Fruit fly (Drosophila melanogaster) whole organism, embryonic: ENCODE measurements around the gene CG2608.

ENCODE experiments used
- C15 ChIP-seq: fragments of 200-800 bp; sonication (Bioruptor generic); IDR thresholded peaks from 3 replicates; pipeline ENCODE4 v1.3.6; 2022; ENCODE audit warnings: missing biosample characterization, missing genetic modification characterization
- CG10267 ChIP-seq: fragments of 200-800 bp; sonication (Bioruptor generic); optimal IDR thresholded peaks from 2 replicates; lab custom pipeline; 2018; ENCODE audit warnings: missing biosample characterization, mild to moderate bottlenecking, missing genetic modification characterization, moderate library complexity
- CG10462 ChIP-seq: fragments of 200-800 bp; sonication (Bioruptor generic); optimal IDR thresholded peaks from 2 replicates; lab custom pipeline; 2016; ENCODE audit warnings: missing biosample characterization, missing genetic modification characterization
- CG10654 ChIP-seq: fragments of 200-800 bp; sonication (Bioruptor generic); optimal IDR thresholded peaks from 2 replicates; lab custom pipeline; 2016; ENCODE audit warnings: missing biosample characterization, missing genetic modification characterization
- CG11247 ChIP-seq: fragments of 200-800 bp; sonication (Bioruptor generic); IDR thresholded peaks from 2 replicates; pipeline ENCODE4 v1.3.6; 2022; ENCODE audit warnings: missing biosample characterization, missing genetic modification characterization
- CG11560 ChIP-seq: fragments of 200-800 bp; sonication (Bioruptor generic); IDR thresholded peaks from 3 replicates; pipeline ENCODE4 v1.3.6; 2022; ENCODE audit warnings: missing biosample characterization, missing genetic modification characterization
- CG12942 ChIP-seq: fragments of 200-800 bp; sonication (Bioruptor generic); optimal IDR thresholded peaks from 3 replicates; lab custom pipeline; 2016; ENCODE audit warnings: missing biosample characterization, missing genetic modification characterization
- CG13296 ChIP-seq: fragments of 200-800 bp; sonication (Bioruptor generic); optimal IDR thresholded peaks from 3 replicates; lab custom pipeline; 2018; ENCODE audit warnings: missing biosample characterization, mild to moderate bottlenecking, missing genetic modification characterization
- CG15073 ChIP-seq: fragments of 200-800 bp; sonication (Bioruptor generic); optimal IDR thresholded peaks from 2 replicates; lab custom pipeline; 2016; ENCODE audit warnings: missing biosample characterization, missing genetic modification characterization
- CG17385 ChIP-seq: fragments of 200-800 bp; sonication (Bioruptor generic); optimal IDR thresholded peaks from 3 replicates; lab custom pipeline; 2018; ENCODE audit warnings: missing biosample characterization, mild to moderate bottlenecking, missing genetic modification characterization
- CG17568 ChIP-seq: fragments of 200-800 bp; sonication (Bioruptor generic); optimal IDR thresholded peaks from 2 replicates; lab custom pipeline; 2018; ENCODE audit warnings: missing biosample characterization, mild to moderate bottlenecking, missing genetic modification characterization, moderate library complexity
- CG18619 ChIP-seq: fragments of 200-800 bp; sonication (Bioruptor generic); optimal IDR thresholded peaks from 3 replicates; lab custom pipeline; 2017; ENCODE audit warnings: missing biosample characterization, mild to moderate bottlenecking, missing genetic modification characterization
- CG31388 ChIP-seq: fragments of 200-800 bp; sonication (Bioruptor generic); optimal IDR thresholded peaks from 2 replicates; lab custom pipeline; 2016; ENCODE audit warnings: missing biosample characterization, missing genetic modification characterization
- CG42726 ChIP-seq: fragments of 200-800 bp; sonication (Bioruptor generic); IDR thresholded peaks from 2 replicates; pipeline ENCODE4 v1.3.6; 2022; ENCODE audit warnings: missing biosample characterization, missing genetic modification characterization; ENCODE audit not compliant: partially characterized antibody
- CG4854 ChIP-seq: fragments of 200-800 bp; sonication (Bioruptor generic); optimal IDR thresholded peaks from 2 replicates; lab custom pipeline; 2016; ENCODE audit warnings: missing biosample characterization, missing genetic modification characterization, inconsistent platforms
- CG6689 ChIP-seq: fragments of 200-800 bp; sonication (Bioruptor generic); IDR thresholded peaks from 2 replicates; pipeline ENCODE4 v1.3.6; 2022; ENCODE audit warnings: missing biosample characterization, missing genetic modification characterization
- Dek ChIP-seq: fragments of 200-800 bp; sonication (Bioruptor generic); optimal IDR thresholded peaks from 3 replicates; lab custom pipeline; 2019; ENCODE audit warnings: missing biosample characterization, mild to moderate bottlenecking, missing genetic modification characterization, moderate library complexity
- Doc2 ChIP-seq: fragments of 200-800 bp; sonication (Bioruptor generic); IDR thresholded peaks from 2 replicates; pipeline ENCODE4 v1.3.6; 2022; ENCODE audit warnings: missing biosample characterization, missing genetic modification characterization
- Med ChIP-seq: fragments of 200-800 bp; sonication (Bioruptor generic); peaks from one replicate; lab custom pipeline; 2016; ENCODE audit warnings: missing biosample characterization, missing genetic modification characterization, mild to moderate bottlenecking, inconsistent platforms, moderate library complexity
- Mrtf ChIP-seq: fragments of 200-800 bp; sonication (Bioruptor generic); IDR thresholded peaks from 3 replicates; pipeline ENCODE4 v1.3.6; 2022; ENCODE audit warnings: missing biosample characterization, missing genetic modification characterization
- NC2α ChIP-seq: fragments of 200-800 bp; sonication (Bioruptor generic); optimal IDR thresholded peaks from 2 replicates; lab custom pipeline; 2016; ENCODE audit warnings: missing biosample characterization, missing genetic modification characterization
- NFAT ChIP-seq: fragments of 200-800 bp; sonication (Bioruptor generic); IDR thresholded peaks from 2 replicates; pipeline ENCODE4 v1.3.6; 2022; ENCODE audit warnings: missing biosample characterization, missing genetic modification characterization
- NK7.1 ChIP-seq: fragments of 200-800 bp; sonication (Bioruptor generic); optimal IDR thresholded peaks from 3 replicates; lab custom pipeline; 2016; ENCODE audit warnings: missing biosample characterization, missing genetic modification characterization
- Neu2 ChIP-seq: fragments of 200-800 bp; sonication (Bioruptor generic); optimal IDR thresholded peaks from 3 replicates; lab custom pipeline; 2016; ENCODE audit warnings: missing biosample characterization, missing genetic modification characterization, borderline replicate concordance
- Nf-YA ChIP-seq: fragments of 200-800 bp; sonication (Bioruptor generic); IDR thresholded peaks from 2 replicates; pipeline ENCODE4 v1.3.6; 2022; ENCODE audit warnings: missing biosample characterization, missing genetic modification characterization
- Oaz ChIP-seq: fragments of 200-800 bp; sonication (Bioruptor generic); IDR thresholded peaks from 2 replicates; pipeline ENCODE4 v1.3.6; 2022; ENCODE audit warnings: missing biosample characterization, missing genetic modification characterization
- Opbp ChIP-seq: fragments of 200-800 bp; sonication (Bioruptor generic); IDR thresholded peaks from 3 replicates; pipeline ENCODE4 v1.3.6; 2022; ENCODE audit warnings: missing biosample characterization, missing genetic modification characterization; ENCODE audit not compliant: partially characterized antibody
- Ravus ChIP-seq: fragments of 200-800 bp; sonication (Bioruptor generic); IDR thresholded peaks from 2 replicates; pipeline ENCODE4 v1.3.6; 2022; ENCODE audit warnings: missing biosample characterization, missing genetic modification characterization
- Sry-δ ChIP-seq: fragments of 200-800 bp; sonication (Bioruptor generic); optimal IDR thresholded peaks from 2 replicates; lab custom pipeline; 2016; ENCODE audit warnings: missing biosample characterization, missing genetic modification characterization
- Trl ChIP-seq, 3 experiments: fragments of >200 bp in 2 of 3; fragments of 200-800 bp in 1 of 3; sonication (Bioruptor generic) in 1 of 3; optimal IDR thresholded peaks; 2 replicates in 1 of 3; 3 replicates in 2 of 3; lab custom pipeline; 2016 to 2017; ENCODE audit warnings: missing biosample characterization in 1 of 3, missing genetic modification characterization in 1 of 3
- btn ChIP-seq: fragments of 200-800 bp; sonication (Bioruptor generic); optimal IDR thresholded peaks from 2 replicates; lab custom pipeline; 2016; ENCODE audit warnings: missing biosample characterization, missing genetic modification characterization
- cad ChIP-seq: fragments of >200 bp; optimal IDR thresholded peaks from 2 replicates; lab custom pipeline; 2017; ENCODE audit warnings: missing biosample characterization, missing genetic modification characterization
- corto ChIP-seq: fragments of 200-800 bp; sonication (Bioruptor generic); optimal IDR thresholded peaks from 2 replicates; lab custom pipeline; 2016; ENCODE audit warnings: missing biosample characterization, mild to moderate bottlenecking, missing genetic modification characterization, moderate library complexity
- cwo ChIP-seq: fragments of 200-800 bp; sonication (Bioruptor generic); optimal IDR thresholded peaks from 3 replicates; lab custom pipeline; 2017; ENCODE audit warnings: missing biosample characterization, missing genetic modification characterization, mild to moderate bottlenecking, moderate library complexity, missing genetic modification reagents
- dimm ChIP-seq: fragments of 200-800 bp; sonication (Bioruptor generic); IDR thresholded peaks from 2 replicates; pipeline ENCODE4 v1.3.6; 2022; ENCODE audit warnings: missing biosample characterization, missing genetic modification characterization
- dysf ChIP-seq: fragments of 200-800 bp; sonication (Bioruptor generic); IDR thresholded peaks from 3 replicates; pipeline ENCODE4 v1.3.6; 2022; ENCODE audit warnings: missing biosample characterization, missing genetic modification characterization
- en ChIP-seq: fragments of 200-800 bp; sonication (Bioruptor generic); optimal IDR thresholded peaks from 2 replicates; lab custom pipeline; 2016; ENCODE audit warnings: missing biosample characterization, missing genetic modification characterization
- hbn ChIP-seq: fragments of 200-800 bp; sonication (Bioruptor generic); IDR thresholded peaks from 2 replicates; pipeline ENCODE4 v1.3.6; 2022; ENCODE audit warnings: missing biosample characterization, missing genetic modification characterization; ENCODE audit not compliant: partially characterized antibody
- insv ChIP-seq, 2 experiments: fragments of 200-800 bp; sonication (Bioruptor generic); optimal IDR thresholded peaks; 3 replicates each; lab custom pipeline; 2016 to 2018; ENCODE audit warnings: missing biosample characterization in 2 of 2, missing genetic modification characterization in 2 of 2
- mam ChIP-seq: fragments of 200-800 bp; sonication (Bioruptor generic); optimal IDR thresholded peaks from 3 replicates; lab custom pipeline; 2016; ENCODE audit warnings: missing biosample characterization, missing genetic modification characterization
- nmo ChIP-seq: fragments of 200-800 bp; sonication (Bioruptor generic); optimal IDR thresholded peaks from 2 replicates; lab custom pipeline; 2018; ENCODE audit warnings: missing biosample characterization, mild to moderate bottlenecking, missing genetic modification characterization, moderate library complexity
- org-1 ChIP-seq: fragments of 200-800 bp; sonication (Bioruptor generic); optimal IDR thresholded peaks from 2 replicates; lab custom pipeline; 2017; ENCODE audit warnings: missing biosample characterization, missing genetic modification characterization
- pho ChIP-seq: fragments of 200-800 bp; sonication (Bioruptor generic); optimal IDR thresholded peaks from 2 replicates; lab custom pipeline; 2016; ENCODE audit warnings: missing biosample characterization, missing genetic modification characterization
- scrt ChIP-seq: fragments of 200-800 bp; sonication (Bioruptor generic); optimal IDR thresholded peaks from 2 replicates; lab custom pipeline; 2018; ENCODE audit warnings: missing biosample characterization, mild to moderate bottlenecking, missing genetic modification characterization, moderate library complexity
- sens ChIP-seq: fragments of 200-800 bp; sonication (Bioruptor generic); peaks from one replicate; lab custom pipeline; 2016; ENCODE audit warnings: missing biosample characterization, missing genetic modification characterization
- so ChIP-seq: fragments of 200-800 bp; sonication (Bioruptor generic); IDR thresholded peaks from 3 replicates; pipeline ENCODE4 v1.3.6; 2022; ENCODE audit warnings: missing biosample characterization, missing genetic modification characterization
- sr ChIP-seq: fragments of 200-800 bp; sonication (Bioruptor generic); IDR thresholded peaks from 3 replicates; pipeline ENCODE4 v1.3.6; 2022; ENCODE audit warnings: missing biosample characterization, missing genetic modification characterization
- sug ChIP-seq: fragments of 200-800 bp; optimal IDR thresholded peaks from 2 replicates; lab custom pipeline; 2019; ENCODE audit warnings: missing biosample characterization, mild to moderate bottlenecking, missing genetic modification characterization, moderate library complexity
- wdn ChIP-seq: fragments of 200-800 bp; sonication (Bioruptor generic); IDR thresholded peaks from 2 replicates; pipeline ENCODE4 v1.3.6; 2022; ENCODE audit warnings: missing biosample characterization, missing genetic modification characterization
- z ChIP-seq: fragments of 200-800 bp; sonication (Bioruptor generic); IDR thresholded peaks from 3 replicates; pipeline ENCODE4 v1.3.6; 2022; ENCODE audit warnings: missing biosample characterization, missing genetic modification characterization
- zen2 ChIP-seq: fragments of 200-800 bp; sonication (Bioruptor generic); IDR thresholded peaks from 3 replicates; pipeline ENCODE4 v1.3.6; 2022; ENCODE audit warnings: missing biosample characterization, missing genetic modification characterization; ENCODE audit not compliant: partially characterized antibody

The CG2608 gene

DNA sequence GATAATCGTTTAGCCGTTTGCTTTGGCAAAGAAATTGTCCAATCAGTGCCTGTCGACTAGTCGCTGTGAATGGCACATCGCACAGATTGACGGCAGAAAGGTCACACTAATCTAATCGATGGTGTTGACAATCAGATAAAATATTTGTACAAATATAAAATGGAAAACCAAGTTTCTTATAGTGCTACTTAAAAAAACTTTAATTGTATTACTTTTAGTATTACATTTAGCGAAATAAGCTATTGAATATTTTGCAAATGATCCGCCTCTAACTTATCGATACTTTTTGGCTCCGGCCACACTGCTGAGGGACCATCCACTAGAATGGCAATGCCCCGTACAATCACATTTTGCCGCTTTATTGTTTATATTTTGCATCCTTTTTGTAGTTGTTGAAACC is 10.5 kb downstream of the CG2608 start, which contains the start of the genes brun and CG2614 (continued):
- TF ChIP-seq insv (GFP tag; optimal IDR thresholded peaks at IDR 0.05; lab: Kevin White, UChicago), result peak in 1 of 2 experiments; percentile 81
- TF ChIP-seq Nf-YA, result peak; percentile 73; the same call in 1 of the 2 replicates
- TF ChIP-seq C15 (GFP tag; lab: Robert Waterston, UW), result 0 out of 3 replicates have a peak, but pooled peaks have one; percentile 52
- TF ChIP-seq Oaz (GFP tag; lab: Robert Waterston, UW), result no peak
- TF ChIP-seq CG18619 (GFP tag; lab: Kevin White, UChicago), result peak; percentile 39
- TF ChIP-seq cad (GFP tag; lab: Kevin White, UChicago), result no peak
- peak; percentile 69 for TF ChIP-seq scrt (GFP tag; lab: Kevin White, UChicago)
- TF ChIP-seq CG17385 (GFP tag; lab: Kevin White, UChicago), result no peak
- TF ChIP-seq dimm (GFP tag; lab: Robert Waterston, UW), result no peak
- TF ChIP-seq btn (GFP tag; lab: Kevin White, UChicago), result no peak
- no peak for TF ChIP-seq CG42726
- TF ChIP-seq sug (tag; lab: Kevin White, UChicago), result no peak
- TF ChIP-seq CG10654 (GFP tag; lab: Kevin White, UChicago), result peak; percentile 53
- peak; percentile 80 for TF ChIP-seq CG6689 (GFP tag; lab: Robert Waterston, UW)
- TF ChIP-seq CG15073 (GFP tag; lab: Kevin White, UChicago), result no peak
- peak; percentile 94 for TF ChIP-seq Med
- peak; percentile 51 for TF ChIP-seq CG10462
- no peak for TF ChIP-seq z (GFP tag; lab: Robert Waterston, UW)
- TF ChIP-seq hbn (GFP tag; lab: Robert Waterston, UW), result peak; percentile 83
- TF ChIP-seq CG13296, result no peak
- TF ChIP-seq CG4854 (GFP tag; lab: Kevin White, UChicago), result peak; percentile 58
- TF ChIP-seq sens (GFP tag; lab: Kevin White, UChicago), result peak; percentile 99
- 0 out of 2 replicates have a peak, but pooled peaks have one; percentile 5 for TF ChIP-seq Ravus
- no peak for TF ChIP-seq Dek (tag; lab: Kevin White, UChicago)
- TF ChIP-seq NFAT (GFP tag; lab: Robert Waterston, UW), result 0 out of 2 replicates have a peak, but pooled peaks have one; percentile 26
- no peak for TF ChIP-seq sr (GFP tag; lab: Robert Waterston, UW)
- no peak for TF ChIP-seq cwo (GFP tag; lab: Kevin White, UChicago)
- no peak for TF ChIP-seq Neu2 (GFP tag; lab: Kevin White, UChicago)
- peak; percentile 82 for TF ChIP-seq mam (GFP tag; lab: Kevin White, UChicago)
- peak; percentile 70 for TF ChIP-seq CG10267 (tag; lab: Kevin White, UChicago)
- no peak for TF ChIP-seq Doc2 (GFP tag; lab: Robert Waterston, UW)
- TF ChIP-seq so, result peak; percentile 62; the same call in 1 of the 3 replicates
- no peak for TF ChIP-seq corto
- peak; percentile 69 for TF ChIP-seq CG12942 (GFP tag; lab: Kevin White, UChicago)
- no peak for TF ChIP-seq CG17568 (GFP tag; lab: Kevin White, UChicago)
- TF ChIP-seq Mrtf (GFP tag; lab: Robert Waterston, UW), result no peak
- peak; percentile 66 for TF ChIP-seq CG11560
- TF ChIP-seq NC2α (GFP tag; lab: Kevin White, UChicago), result peak; percentile 14
- no peak for TF ChIP-seq Trl (optimal IDR thresholded peaks at IDR 0.05; lab: Kevin White, UChicago)
- peak; percentile 74 for TF ChIP-seq Trl (GFP tag; optimal IDR thresholded peaks at IDR 0.05; lab: Kevin White, UChicago)
- no peak for TF ChIP-seq NK7.1 (GFP tag; lab: Kevin White, UChicago)
- peak; percentile 92 for TF ChIP-seq Sry-δ (GFP tag; lab: Kevin White, UChicago)
- no peak for TF ChIP-seq en (GFP tag; lab: Kevin White, UChicago)
- no peak for TF ChIP-seq wdn (GFP tag; lab: Robert Waterston, UW)
- peak; percentile 78 for TF ChIP-seq dysf (GFP tag; lab: Robert Waterston, UW)
- TF ChIP-seq org-1, result no peak
- TF ChIP-seq zen2 (GFP tag; lab: Robert Waterston, UW), result peak; percentile 59; the same call in 1 of the 3 replicates
- TF ChIP-seq nmo (GFP tag; lab: Kevin White, UChicago), result peak; percentile 83
- TF ChIP-seq pho, result peak; percentile 73
- TF ChIP-seq CG11247 (GFP tag; lab: Robert Waterston, UW), result peak; percentile 71
- TF ChIP-seq Opbp, result peak; percentile 74
- TF ChIP-seq CG31388, result peak; percentile 9
